Worm (Caenorhabditis elegans): ENCODE measurements around the gene T04C12.33.

T04C12.33 gene

ce11 chrV:11030675-11031074 lies 21.3 kb upstream of the T04C12.33 start:
- no peak for TF ChIP-seq elt-2 (tag; optimal IDR thresholded peaks at IDR 0.05)
- TF ChIP-seq lin-39 (tag; optimal IDR thresholded peaks at IDR 0.05): no peak
- no peak for TF ChIP-seq ztf-11 (tag; optimal IDR thresholded peaks at IDR 0.05)
- no peak for TF ChIP-seq ceh-16 (tag; optimal IDR thresholded peaks at IDR 0.05)
- TF ChIP-seq fkh-10 (GFP tag; optimal IDR thresholded peaks at IDR 0.05): no peak
- no peak for TF ChIP-seq ceh-82 (tag; optimal IDR thresholded peaks at IDR 0.05)
- TF ChIP-seq nhr-237 (tag; optimal IDR thresholded peaks at IDR 0.05): no peak
- no peak for TF ChIP-seq nhr-11 (tag; optimal IDR thresholded peaks at IDR 0.05)
- no peak for TF ChIP-seq jun-1 (tag; optimal IDR thresholded peaks at IDR 0.05)
- TF ChIP-seq skn-1 (tag; optimal IDR thresholded peaks at IDR 0.05): no peak
- no peak for TF ChIP-seq nhr-28 (tag; optimal IDR thresholded peaks at IDR 0.05)
- no peak for TF ChIP-seq pha-4 (tag; optimal IDR thresholded peaks at IDR 0.05)
- TF ChIP-seq mdl-1 (tag; optimal IDR thresholded peaks at IDR 0.05): no peak

ce11 chrV:11033241-11033640 lies 18.8 kb upstream of the T04C12.33 start:
- TF ChIP-seq skn-1 (tag; optimal IDR thresholded peaks at IDR 0.05): no peak
- TF ChIP-seq mml-1 (tag; optimal IDR thresholded peaks at IDR 0.05): no peak
- TF ChIP-seq elt-3 (tag; optimal IDR thresholded peaks at IDR 0.05): no peak
- no peak for TF ChIP-seq ztf-4 (tag; optimal IDR thresholded peaks at IDR 0.05)
- no peak for TF ChIP-seq nhr-28 (tag; optimal IDR thresholded peaks at IDR 0.05)
- TF ChIP-seq ceh-28 (tag; optimal IDR thresholded peaks at IDR 0.05): no peak
- TF ChIP-seq nhr-77 (tag; optimal IDR thresholded peaks at IDR 0.05): no peak
- TF ChIP-seq nhr-23 (tag; optimal IDR thresholded peaks at IDR 0.05): no peak

DNA sequence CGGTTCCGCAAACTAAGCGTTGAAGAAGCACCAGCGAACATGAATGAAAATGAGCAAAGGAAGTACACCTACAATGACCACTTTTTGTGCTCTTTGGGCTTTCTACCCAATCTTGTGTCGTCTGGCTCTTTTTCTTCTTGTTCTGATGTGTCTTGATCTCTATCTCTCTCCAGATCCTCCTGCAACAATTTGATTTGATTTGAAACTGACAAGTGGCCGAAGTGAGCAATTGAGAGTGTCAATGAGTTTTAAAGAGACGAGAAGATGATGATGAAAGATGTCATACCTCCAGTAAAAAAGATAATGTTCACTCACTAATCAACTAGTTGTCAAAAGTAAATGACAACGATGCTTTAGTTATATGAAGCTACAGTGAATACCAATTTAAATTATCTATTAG lies 17.3 kb upstream of the T04C12.33 start, which contains the start of gene pptr-2:
pptr-2 (minus strand) TSS at position 184 of the 400 bp plus-strand sequence.
- peak; percentile 21 for TF ChIP-seq nfya-1 (tag; optimal IDR thresholded peaks at IDR 0.05; ENCODE audit: insufficient read depth)
- TF ChIP-seq lin-39 (tag; optimal IDR thresholded peaks at IDR 0.05): no peak
- TF ChIP-seq pha-4 (tag; optimal IDR thresholded peaks at IDR 0.05): no peak

ce11 chrV:11039379-11039954 lies 12.6 kb upstream of the T04C12.33 start, which contains the start of gene pak-2:
TSS of gene pak-2 (minus strand) at chrV:11039429.
- TF ChIP-seq elt-3 (tag; optimal IDR thresholded peaks at IDR 0.05): no peak
- TF ChIP-seq nhr-43 (tag; optimal IDR thresholded peaks at IDR 0.05; ENCODE audit: poor library complexity, severe bottlenecking): peak; percentile 62
- TF ChIP-seq ama-1 (optimal IDR thresholded peaks at IDR 0.05): no peak
- TF ChIP-seq ZK546.5 (tag; optimal IDR thresholded peaks at IDR 0.05): no peak
- no peak for TF ChIP-seq daf-12 (tag; optimal IDR thresholded peaks at IDR 0.05)
- peak; percentile 82 for TF ChIP-seq pha-4 (tag; optimal IDR thresholded peaks at IDR 0.05)
- peak; percentile 73 for TF ChIP-seq nfya-1 (tag; optimal IDR thresholded peaks at IDR 0.05; ENCODE audit: insufficient read depth)
- TF ChIP-seq skn-1 (tag; optimal IDR thresholded peaks at IDR 0.05): no peak
- peak; percentile 72 for TF ChIP-seq egl-5 (tag; optimal IDR thresholded peaks at IDR 0.05)
- TF ChIP-seq nhr-25 (tag; optimal IDR thresholded peaks at IDR 0.05): peak; percentile 40
- no peak for TF ChIP-seq egl-27 (tag; optimal IDR thresholded peaks at IDR 0.05)
- peak; percentile 28 for TF ChIP-seq pqm-1 (tag; optimal IDR thresholded peaks at IDR 0.05)
- TF ChIP-seq elt-2 (tag; optimal IDR thresholded peaks at IDR 0.05): peak; percentile 64
- no peak for TF ChIP-seq ztf-11 (tag; optimal IDR thresholded peaks at IDR 0.05)
- TF ChIP-seq mdl-1 (tag; optimal IDR thresholded peaks at IDR 0.05): no peak
- TF ChIP-seq nhr-77 (tag; optimal IDR thresholded peaks at IDR 0.05): no peak
- TF ChIP-seq ceh-9 (tag; optimal IDR thresholded peaks at IDR 0.05): no peak
- TF ChIP-seq mml-1 (tag; optimal IDR thresholded peaks at IDR 0.05): no peak
- TF ChIP-seq fkh-2 (tag; optimal IDR thresholded peaks at IDR 0.05): no peak
- no peak for TF ChIP-seq R02D3.7 (tag; optimal IDR thresholded peaks at IDR 0.05)
- TF ChIP-seq ceh-16 (tag; optimal IDR thresholded peaks at IDR 0.05): no peak
- no peak for TF ChIP-seq tbx-2 (tag; optimal IDR thresholded peaks at IDR 0.05)
- no peak for TF ChIP-seq sea-2 (GFP tag; optimal IDR thresholded peaks at IDR 0.05)
- TF ChIP-seq unc-62 (GFP tag; optimal IDR thresholded peaks at IDR 0.05): peak; percentile 49
- no peak for TF ChIP-seq ceh-82 (tag; optimal IDR thresholded peaks at IDR 0.05)
- no peak for TF ChIP-seq zag-1 (tag; optimal IDR thresholded peaks at IDR 0.05)
- TF ChIP-seq snpc-4 (tag; optimal IDR thresholded peaks at IDR 0.05): no peak
- no peak for TF ChIP-seq nhr-76 (tag; optimal IDR thresholded peaks at IDR 0.05)
- no peak for TF ChIP-seq nhr-237 (tag; optimal IDR thresholded peaks at IDR 0.05)
- no peak for TF ChIP-seq nhr-12 (tag; optimal IDR thresholded peaks at IDR 0.05)
- no peak for TF ChIP-seq lin-39 (tag; optimal IDR thresholded peaks at IDR 0.05)
- TF ChIP-seq lin-15B (tag; optimal IDR thresholded peaks at IDR 0.05): peak; percentile 85
- peak; percentile 8 for TF ChIP-seq jun-1 (tag; optimal IDR thresholded peaks at IDR 0.05)
- peak; percentile 70 for TF ChIP-seq nhr-23 (tag; optimal IDR thresholded peaks at IDR 0.05)
- no peak for TF ChIP-seq ztf-4 (tag; optimal IDR thresholded peaks at IDR 0.05)
- no peak for TF ChIP-seq nhr-67 (tag; optimal IDR thresholded peaks at IDR 0.05)
- TF ChIP-seq hmg-11 (tag; optimal IDR thresholded peaks at IDR 0.05): peak; percentile 78
- TF ChIP-seq fkh-10 (GFP tag; optimal IDR thresholded peaks at IDR 0.05): peak; percentile 7
- TF ChIP-seq nhr-28 (tag; optimal IDR thresholded peaks at IDR 0.05): no peak
- TF ChIP-seq aly-2 (tag; optimal IDR thresholded peaks at IDR 0.05): no peak
- no peak for TF ChIP-seq fos-1 (tag; optimal IDR thresholded peaks at IDR 0.05)
- TF ChIP-seq lsy-12 (tag; optimal IDR thresholded peaks at IDR 0.05): peak; percentile 28
- no peak for TF ChIP-seq eor-1 (tag; optimal IDR thresholded peaks at IDR 0.05)

Measured in whole organism, L3 larva.